Fruit fly (Drosophila melanogaster) whole organism, embryonic: ENCODE measurements around the gene Cdk1.

Source experiments
- CG11398 ChIP-seq: fragments of 200-800 bp; sonication (Bioruptor generic); optimal IDR thresholded peaks from 2 replicates; lab custom pipeline; 2016; ENCODE audit warnings: missing biosample characterization, missing genetic modification characterization
- CG11456 ChIP-seq: fragments of 200-800 bp; sonication (Bioruptor generic); IDR thresholded peaks from 3 replicates; pipeline ENCODE4 v1.3.6; 2022; ENCODE audit warnings: missing biosample characterization, missing genetic modification characterization
- CG15479 ChIP-seq: fragments of 200-800 bp; sonication (Bioruptor generic); optimal IDR thresholded peaks from 3 replicates; lab custom pipeline; 2019; ENCODE audit warnings: missing biosample characterization, mild to moderate bottlenecking, missing genetic modification characterization, moderate library complexity
- CG3281 ChIP-seq: fragments of 200-800 bp; sonication (Bioruptor generic); optimal IDR thresholded peaks from 3 replicates; lab custom pipeline; 2017; ENCODE audit warnings: missing biosample characterization, mild to moderate bottlenecking, missing genetic modification characterization
- CG6272 ChIP-seq: fragments of 200-800 bp; sonication (Bioruptor generic); IDR thresholded peaks from 2 replicates; pipeline ENCODE4 v1.3.6; 2022; ENCODE audit warnings: missing biosample characterization, missing genetic modification characterization
- Mad ChIP-seq: fragments of 200-800 bp; sonication (Bioruptor generic); optimal IDR thresholded peaks from 2 replicates; lab custom pipeline; 2016; ENCODE audit warnings: missing biosample characterization, missing genetic modification characterization
- danr ChIP-seq: fragments of 200-800 bp; sonication (Bioruptor generic); IDR thresholded peaks from 2 replicates; pipeline ENCODE4 v1.3.6; 2022; ENCODE audit warnings: missing biosample characterization, missing genetic modification characterization
- nerfin-1 ChIP-seq: fragments of 200-800 bp; sonication (Bioruptor generic); optimal IDR thresholded peaks from 3 replicates; lab custom pipeline; 2019; ENCODE audit warnings: missing biosample characterization, mild to moderate bottlenecking, missing genetic modification characterization, moderate library complexity
- psq ChIP-seq: fragments of 200-800 bp; sonication (Bioruptor generic); optimal IDR thresholded peaks from 2 replicates; lab custom pipeline; 2017; ENCODE audit warnings: missing biosample characterization, missing genetic modification characterization
- tup ChIP-seq: fragments of 200-800 bp; sonication (Bioruptor generic); optimal IDR thresholded peaks from 2 replicates; lab custom pipeline; 2016; ENCODE audit warnings: missing biosample characterization, mild to moderate bottlenecking, missing genetic modification characterization, moderate library complexity
- usp ChIP-seq: fragments of >200 bp; optimal IDR thresholded peaks from 2 replicates; lab custom pipeline; 2017; ENCODE audit warnings: missing biosample characterization, missing genetic modification characterization
- vnd ChIP-seq: fragments of 200-800 bp; sonication (Bioruptor generic); IDR thresholded peaks from 3 replicates; pipeline ENCODE4 v1.3.6; 2022; ENCODE audit warnings: missing biosample characterization, missing genetic modification characterization; ENCODE audit not compliant: partially characterized antibody

DNA sequence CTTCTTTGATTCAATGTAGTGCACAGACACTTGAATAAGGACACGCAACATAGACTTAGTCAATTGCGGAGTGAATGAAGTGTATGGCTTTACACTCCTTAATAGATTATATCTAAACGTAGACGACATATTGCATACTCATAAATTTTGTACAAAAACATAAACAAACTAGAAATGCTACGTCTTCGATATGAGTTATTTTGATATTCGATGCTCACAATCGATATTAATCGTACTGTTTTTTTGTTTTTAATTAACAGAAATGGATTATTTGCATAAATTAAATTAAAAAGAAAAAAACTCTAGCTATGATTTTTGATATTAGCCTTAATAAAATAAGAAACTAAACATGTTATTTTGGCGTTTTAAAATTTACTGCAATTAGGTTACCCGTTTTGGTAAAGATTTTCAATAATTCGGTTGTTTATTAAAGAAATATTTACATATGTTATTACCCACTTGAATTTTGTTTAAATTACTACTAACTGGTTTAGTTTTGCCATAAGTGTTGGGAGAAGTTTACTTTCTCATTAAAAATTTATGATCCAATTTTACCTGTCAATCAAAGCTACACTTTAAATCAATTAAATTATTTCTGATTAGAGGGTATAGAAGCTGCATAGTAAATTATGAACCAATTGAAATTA, 19.1 kb upstream of the Cdk1 start, which contains the start of the genes CG17768, LSm-4 and Ir31a:
- no peak for TF ChIP-seq usp (GFP tag; lab: Kevin White, UChicago)
- TF ChIP-seq CG11456 (GFP tag; lab: Robert Waterston, UW): no peak
- TF ChIP-seq CG3281 (GFP tag; lab: Kevin White, UChicago): no peak
- no peak for TF ChIP-seq CG6272 (GFP tag; lab: Robert Waterston, UW)
- TF ChIP-seq danr (GFP tag; lab: Robert Waterston, UW): no peak
- TF ChIP-seq Mad (GFP tag; lab: Kevin White, UChicago): no peak
- TF ChIP-seq vnd (GFP tag; lab: Robert Waterston, UW): peak; percentile 59; the same call in 2 of the 3 replicates
- no peak for TF ChIP-seq CG15479 (GFP tag; lab: Kevin White, UChicago)
- no peak for TF ChIP-seq tup (GFP tag; lab: Kevin White, UChicago)
- TF ChIP-seq psq (GFP tag; lab: Kevin White, UChicago): no peak
- TF ChIP-seq nerfin-1 (tag; lab: Kevin White, UChicago): no peak
- TF ChIP-seq CG11398: no peak
